Worm (Caenorhabditis elegans): ENCODE data around the gene dnj-20.

Gene dnj-20

DNA sequence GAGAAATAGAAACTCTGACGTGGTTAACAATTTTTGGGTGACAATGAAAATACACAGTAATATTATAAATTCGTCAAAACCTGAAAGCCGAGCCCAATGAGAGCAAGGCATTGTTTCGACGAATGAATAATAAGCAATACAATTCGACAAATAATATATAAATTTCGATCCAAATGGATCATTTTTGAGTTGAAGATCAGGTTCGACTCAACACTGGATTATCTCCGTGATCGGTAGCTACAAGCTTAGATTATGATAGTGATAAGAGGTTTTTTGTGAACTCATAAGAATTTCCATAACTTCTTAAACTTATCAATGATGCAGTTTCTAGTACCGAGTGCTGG, 6.1 kb downstream of the dnj-20 start (continued):
- TF ChIP-seq ama-1 (optimal IDR thresholded peaks at IDR 0.05) (no peak), ama-1 (GFP tag; optimal IDR thresholded peaks at IDR 0.05) (peak in 1 of 2 experiments; percentile 17), F37B4.10 (GFP tag; IDR thresholded peaks at IDR 0.05) (0 out of 2 replicates have a peak, but pooled peaks have one; percentile 40), cebp-1 (GFP tag; IDR thresholded peaks at IDR 0.05) (0 out of 2 replicates have a peak, but pooled peaks have one; percentile 21), cebp-1 (tag; optimal IDR thresholded peaks at IDR 0.05) (no peak)

ce11 chrII:9617039-9617901, 6.7 kb downstream of the dnj-20 start, which contains the start of gene hal-3:
Gene hal-3, minus strand, starts transcription at chrII:9617125.
- TF ChIP-seq ceh-27 (GFP tag; optimal IDR thresholded peaks at IDR 0.05), result no peak
- TF ChIP-seq B0035.1 (tag; optimal IDR thresholded peaks at IDR 0.05), result no peak
- peak; percentile 21 for TF ChIP-seq tlf-1 (GFP tag; optimal IDR thresholded peaks at IDR 0.05)
- TF ChIP-seq C06A6.2 (GFP tag; conservative IDR thresholded peaks at IDR 0.05), result no peak
- no peak for TF ChIP-seq ets-4 (GFP tag; optimal IDR thresholded peaks at IDR 0.05)
- peak in 1 of 2 experiments; percentile 56 for TF ChIP-seq let-607 (tag; optimal IDR thresholded peaks at IDR 0.05)
- no peak for TF ChIP-seq let-526 (GFP tag; IDR thresholded peaks at IDR 0.05)
- no peak for TF ChIP-seq dox-1 (GFP tag; IDR thresholded peaks at IDR 0.05)
- TF ChIP-seq akir-1 (GFP tag; optimal IDR thresholded peaks at IDR 0.05), result no peak
- no peak for TF ChIP-seq ccch-3 (GFP tag; optimal IDR thresholded peaks at IDR 0.05)
- no peak for TF ChIP-seq nhr-120 (GFP tag; IDR thresholded peaks at IDR 0.05)
- TF ChIP-seq nfyb-1 (GFP tag; IDR thresholded peaks at IDR 0.05), result 0 out of 2 replicates have a peak, but pooled peaks have one; percentile 35
- no peak for TF ChIP-seq nfya-2 (GFP tag; IDR thresholded peaks at IDR 0.05)
- TF ChIP-seq bed-1 (GFP tag; IDR thresholded peaks at IDR 0.05), result no peak
- TF ChIP-seq ztf-6 (GFP tag; IDR thresholded peaks at IDR 0.05), result no peak
- TF ChIP-seq F57C9.4 (tag; optimal IDR thresholded peaks at IDR 0.05), result no peak
- TF ChIP-seq pha-4 (tag; optimal IDR thresholded peaks at IDR 0.05), result no peak
- peak; percentile 25 for TF ChIP-seq lin-54 (GFP tag; optimal IDR thresholded peaks at IDR 0.05)
- TF ChIP-seq efl-1 (GFP tag; optimal IDR thresholded peaks at IDR 0.05), result no peak
- no peak for TF ChIP-seq nhr-179 (tag; optimal IDR thresholded peaks at IDR 0.05)
- TF ChIP-seq hmg-20 (GFP tag; IDR thresholded peaks at IDR 0.05), result no peak
- no peak for TF ChIP-seq zfh-2 (GFP tag; conservative IDR thresholded peaks at IDR 0.05)
- TF ChIP-seq Y67H2A.10 (GFP tag; conservative IDR thresholded peaks at IDR 0.05), result no peak
- no peak for TF ChIP-seq snpc-1.3 (tag; optimal IDR thresholded peaks at IDR 0.05; ENCODE audit: insufficient read depth)
- TF ChIP-seq B0019.2 (GFP tag; conservative IDR thresholded peaks at IDR 0.05), result no peak
- no peak for TF ChIP-seq F23B12.7 (tag; optimal IDR thresholded peaks at IDR 0.05; ENCODE audit: insufficient read depth)
- TF ChIP-seq pbrm-1 (GFP tag; IDR thresholded peaks at IDR 0.05), result no peak; the same call in 1 of the 2 replicates
- no peak for TF ChIP-seq unc-130 (GFP tag; optimal IDR thresholded peaks at IDR 0.05)
- peak; percentile 23 for TF ChIP-seq him-1 (tag; optimal IDR thresholded peaks at IDR 0.05)
- no peak for TF ChIP-seq aptf-2 (GFP tag; conservative IDR thresholded peaks at IDR 0.05)
- no peak for TF ChIP-seq sptf-2 (GFP tag; optimal IDR thresholded peaks at IDR 0.05)
- no peak for TF ChIP-seq F33H1.4 (GFP tag; IDR thresholded peaks at IDR 0.05)
- TF ChIP-seq Y53G8AR.9 (GFP tag; conservative IDR thresholded peaks at IDR 0.05), result peak; percentile 73; the same call in 1 of the 2 replicates
- no peak for TF ChIP-seq Y53F4B.3 (GFP tag; IDR thresholded peaks at IDR 0.05)
- no peak for TF ChIP-seq fkh-3 (tag; optimal IDR thresholded peaks at IDR 0.05)
- TF ChIP-seq attf-3 (GFP tag; conservative IDR thresholded peaks at IDR 0.05), result no peak; the same call in 1 of the 2 replicates
- no peak for TF ChIP-seq snpc-3.4 (tag; optimal IDR thresholded peaks at IDR 0.05)
- peak; percentile 61 for TF ChIP-seq F10E7.11 (tag; optimal IDR thresholded peaks at IDR 0.05)
- no peak for TF ChIP-seq sdz-38 (tag; optimal IDR thresholded peaks at IDR 0.05)
- TF ChIP-seq mes-4 (tag; optimal IDR thresholded peaks at IDR 0.05), result no peak
- peak; percentile 24 for TF ChIP-seq nhr-90 (tag; optimal IDR thresholded peaks at IDR 0.05)
